Fruit fly (Drosophila melanogaster) whole organism: ENCODE measurements around the gene chm.

Experiments
- CG8478 ChIP-seq: fragments of >200 bp; optimal IDR thresholded peaks from 2 replicates; lab custom pipeline; 2018; ENCODE audit warnings: inconsistent platforms
- Dll ChIP-seq: fragments of >200 bp; optimal IDR thresholded peaks from 2 replicates; lab custom pipeline; 2017
- EcR ChIP-seq, 2 experiments: fragments of >200 bp; optimal IDR thresholded peaks; 2 replicates each; lab custom pipeline; 2017; ENCODE audit warnings: missing biosample characterization in 2 of 2, missing genetic modification characterization in 2 of 2, missing genetic modification reagents in 2 of 2
- pan ChIP-seq: fragments of >200 bp; optimal IDR thresholded peaks from 2 replicates; lab custom pipeline; 2017
- psq ChIP-seq: fragments of >200 bp; optimal IDR thresholded peaks from 2 replicates; lab custom pipeline; 2017
- usp ChIP-seq: fragments of >200 bp; optimal IDR thresholded peaks from 2 replicates; lab custom pipeline; 2017; ENCODE audit warnings: missing biosample characterization, missing genetic modification characterization, mixed read lengths

DNA sequence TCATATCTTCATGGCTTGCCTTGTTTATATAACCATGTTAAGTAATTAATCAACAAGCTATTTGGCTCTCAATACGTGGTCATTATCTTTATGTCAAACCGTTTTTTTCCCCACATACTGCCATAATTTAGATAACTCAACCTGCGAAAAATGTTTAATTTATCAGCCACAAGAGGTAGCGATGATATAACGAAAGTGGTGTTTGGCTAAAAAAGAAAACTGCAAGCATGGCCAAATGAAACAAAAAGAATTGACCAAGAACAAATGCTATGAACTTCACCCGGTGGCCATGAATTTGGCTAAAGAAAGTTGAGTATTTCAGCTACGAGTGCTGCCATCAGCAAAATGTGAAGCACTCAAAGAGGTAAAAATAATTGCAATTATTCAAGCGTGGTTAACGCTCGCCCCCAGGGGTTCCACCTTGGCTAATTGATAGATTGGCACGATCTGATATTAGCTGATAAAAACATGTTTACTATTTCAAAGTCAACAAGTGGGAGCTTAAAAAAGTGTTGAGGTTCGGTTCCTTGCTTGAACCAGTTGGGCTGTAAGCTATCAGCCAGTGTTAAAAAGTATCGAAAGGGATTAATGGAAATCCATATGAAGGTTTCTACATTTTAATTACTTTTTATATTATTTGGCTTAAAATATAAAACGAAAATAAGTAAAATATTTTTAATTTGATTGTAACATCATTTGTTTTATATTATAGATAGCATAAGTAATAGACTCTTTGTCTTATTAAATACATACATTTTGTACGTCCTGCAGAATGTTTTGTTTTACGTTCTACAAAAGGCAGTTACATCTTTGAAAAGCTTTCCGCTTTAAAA is 24.5 kb downstream of the chm start:
- TF ChIP-seq pan (lab: Kevin White, UChicago) (no peak), psq (lab: Kevin White, UChicago) (no peak), CG8478 (lab: Kevin White, UChicago) (no peak), usp (no peak), EcR (GFP tag; optimal IDR thresholded peaks at IDR 0.05; lab: Kevin White, UChicago) (no peak), Dll (no peak)
